Fruit fly (Drosophila melanogaster): Measurements from ENCODE around the gene fz4.
A peak's percentile ranks its signal among the peaks of the same experiment; 100 is the strongest.

Gene fz4

dm6 chrX:7068088-7068487 lies 42.0 kb downstream of the fz4 start:
- peak; percentile 15 for TF ChIP-seq noc (tag; optimal IDR thresholded peaks at IDR 0.05)

DNA sequence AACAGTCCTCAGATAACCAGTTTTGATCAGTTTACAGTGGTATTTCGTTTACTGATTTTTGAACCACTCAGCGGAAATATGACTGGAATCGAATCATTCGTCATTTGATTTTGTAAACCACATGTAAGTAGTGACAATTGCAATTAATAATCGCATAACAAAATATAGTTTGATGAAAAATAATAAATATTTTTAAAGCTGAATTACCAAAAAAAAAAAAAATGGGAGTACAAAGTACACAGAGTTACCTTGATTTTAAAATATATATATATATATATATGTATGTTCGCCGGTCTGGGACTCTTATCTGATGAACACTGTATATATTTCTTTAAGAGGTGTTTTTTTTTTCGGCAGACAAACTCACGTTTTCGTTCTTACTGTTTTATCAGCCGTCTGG lies 42.9 kb downstream of the fz4 start:
- peak; percentile 45 for TF ChIP-seq noc (tag; optimal IDR thresholded peaks at IDR 0.05)

- no peak for TF ChIP-seq noc (tag; optimal IDR thresholded peaks at IDR 0.05)
Measured at dm6 chrX:7066608-7067007, 43.5 kb downstream of the fz4 start.

dm6 chrX:7065835-7066234 lies 44.3 kb downstream of the fz4 start, which contains the start of gene CG12541:
TSS of gene CG12541 (minus strand) at chrX:7066052.
- TF ChIP-seq noc (tag; optimal IDR thresholded peaks at IDR 0.05): no peak

dm6 chrX:7063563-7063962 lies 46.6 kb downstream of the fz4 start:
- no peak for TF ChIP-seq noc (tag; optimal IDR thresholded peaks at IDR 0.05)

dm6 chrX:7058973-7059372 lies 51.1 kb downstream of the fz4 start:
- no peak for TF ChIP-seq noc (tag; optimal IDR thresholded peaks at IDR 0.05)
